Fruit fly (Drosophila melanogaster): ENCODE measurements around the gene Socs16D.

Gene Socs16D

dm6 chrX:17816437-17816836, 10.9 kb downstream of the Socs16D start:
- TF ChIP-seq D1 (tag; optimal IDR thresholded peaks at IDR 0.05) (no peak), Snoo (tag; optimal IDR thresholded peaks at IDR 0.05) (peak; percentile 27), CG14655 (GFP tag; optimal IDR thresholded peaks at IDR 0.05) (no peak), CG12605 (GFP tag; IDR thresholded peaks at IDR 0.05) (no peak), CG9948 (tag; optimal IDR thresholded peaks at IDR 0.05) (peak; percentile 36), Ets98B (GFP tag; IDR thresholded peaks at IDR 0.05) (no peak), CG34367 (tag; optimal IDR thresholded peaks at IDR 0.05) (peak; percentile 1), CG8159 (tag; optimal IDR thresholded peaks at IDR 0.05) (peak; percentile 53), Pif1A (GFP tag; optimal IDR thresholded peaks at IDR 0.05) (no peak), CG4496 (GFP tag; IDR thresholded peaks at IDR 0.05) (no peak), CG15710 (tag; optimal IDR thresholded peaks at IDR 0.05) (peak; percentile 37), fd96Ca (GFP tag; IDR thresholded peaks at IDR 0.05) (no peak), CG32121 (GFP tag; IDR thresholded peaks at IDR 0.05) (no peak), CG8301 (tag; optimal IDR thresholded peaks at IDR 0.05) (peak; percentile 9), Pif1B (GFP tag; optimal IDR thresholded peaks at IDR 0.05) (no peak), CG13204 (GFP tag; optimal IDR thresholded peaks at IDR 0.05) (no peak), EcR (GFP tag; optimal IDR thresholded peaks at IDR 0.05) (no peak), gl (tag; optimal IDR thresholded peaks at IDR 0.05) (no peak), rn (GFP tag; IDR thresholded peaks at IDR 0.05) (no peak), CG17806 (tag; optimal IDR thresholded peaks at IDR 0.05) (peak; percentile 26), CG10348 (GFP tag; IDR thresholded peaks at IDR 0.05) (no peak)

DNA sequence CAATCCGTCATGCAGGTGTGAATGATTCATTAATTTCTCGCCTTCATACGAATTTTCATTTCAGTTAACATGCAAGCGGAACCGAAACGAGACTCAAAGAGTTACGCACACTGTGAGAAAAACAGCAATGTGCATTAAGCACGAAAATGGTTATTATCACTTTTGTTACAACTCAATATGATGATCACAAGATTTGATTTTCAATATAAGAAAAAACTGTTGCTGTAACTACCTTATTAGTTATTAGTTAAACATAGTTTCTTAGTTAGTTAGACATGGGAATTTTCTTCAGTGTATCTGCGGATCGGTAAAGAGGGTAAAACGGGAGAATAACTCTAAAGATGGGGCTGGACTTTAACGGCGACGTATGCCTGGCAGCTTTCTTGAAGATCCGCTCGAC, 12.6 kb downstream of the Socs16D start:
- TF ChIP-seq Pif1B (GFP tag; optimal IDR thresholded peaks at IDR 0.05) (no peak), D1 (tag; optimal IDR thresholded peaks at IDR 0.05) (peak; percentile 4), gl (tag; optimal IDR thresholded peaks at IDR 0.05) (no peak), CG15710 (tag; optimal IDR thresholded peaks at IDR 0.05) (peak; percentile 46), CG34367 (tag; optimal IDR thresholded peaks at IDR 0.05) (peak; percentile 46), CG8159 (tag; optimal IDR thresholded peaks at IDR 0.05) (peak; percentile 65), CG17806 (tag; optimal IDR thresholded peaks at IDR 0.05) (peak; percentile 50), CG9948 (tag; optimal IDR thresholded peaks at IDR 0.05) (peak; percentile 43), Pif1A (GFP tag; optimal IDR thresholded peaks at IDR 0.05) (peak; percentile 15), Snoo (tag; optimal IDR thresholded peaks at IDR 0.05) (peak; percentile 34), CG14655 (GFP tag; optimal IDR thresholded peaks at IDR 0.05) (no peak), CG8301 (tag; optimal IDR thresholded peaks at IDR 0.05) (peak; percentile 1)

DNA sequence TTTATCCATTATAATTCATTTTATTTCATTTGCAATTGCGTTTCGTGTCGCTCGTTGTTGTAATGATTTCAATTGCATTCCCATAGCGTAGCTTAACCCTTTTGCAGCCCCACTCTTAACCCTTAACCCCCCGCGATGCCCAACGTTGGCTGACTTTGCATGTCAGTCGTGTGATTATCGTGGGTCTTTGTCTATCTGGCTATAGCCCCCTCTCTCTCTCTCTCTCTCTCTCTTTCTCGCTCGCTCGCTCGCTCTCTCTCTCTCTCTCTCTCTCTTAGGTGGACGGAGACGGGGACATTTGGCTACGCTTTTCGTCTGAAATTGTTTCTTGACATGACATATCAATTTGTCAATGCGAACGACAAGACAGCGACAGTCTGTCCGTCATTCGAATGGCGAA, 15.2 kb downstream of the Socs16D start:
- no peak for TF ChIP-seq CG34367 (tag; optimal IDR thresholded peaks at IDR 0.05)

dm6 chrX:17806973-17807372, 20.4 kb downstream of the Socs16D start:
- TF ChIP-seq CG8301 (tag; optimal IDR thresholded peaks at IDR 0.05): peak; percentile 49
- peak; percentile 69 for TF ChIP-seq CG15710 (tag; optimal IDR thresholded peaks at IDR 0.05)
- peak; percentile 70 for TF ChIP-seq CG14655 (GFP tag; optimal IDR thresholded peaks at IDR 0.05)
- TF ChIP-seq Snoo (tag; optimal IDR thresholded peaks at IDR 0.05): peak; percentile 29
- no peak for TF ChIP-seq rn (GFP tag; IDR thresholded peaks at IDR 0.05)
- TF ChIP-seq CG8159 (tag; optimal IDR thresholded peaks at IDR 0.05): peak; percentile 76
- no peak for TF ChIP-seq CG32121 (GFP tag; IDR thresholded peaks at IDR 0.05)
- peak; percentile 53 for TF ChIP-seq CG34367 (tag; optimal IDR thresholded peaks at IDR 0.05)
- peak; percentile 70 for TF ChIP-seq CG9948 (tag; optimal IDR thresholded peaks at IDR 0.05)
- TF ChIP-seq CG13204 (GFP tag; optimal IDR thresholded peaks at IDR 0.05): no peak
- no peak for TF ChIP-seq Ets98B (GFP tag; IDR thresholded peaks at IDR 0.05)
- TF ChIP-seq CG10348 (GFP tag; IDR thresholded peaks at IDR 0.05): no peak
- peak; percentile 37 for TF ChIP-seq Pif1B (GFP tag; optimal IDR thresholded peaks at IDR 0.05)
- no peak for TF ChIP-seq EcR (GFP tag; optimal IDR thresholded peaks at IDR 0.05)
- TF ChIP-seq D1 (tag; optimal IDR thresholded peaks at IDR 0.05): peak; percentile 23
- TF ChIP-seq CG17806 (tag; optimal IDR thresholded peaks at IDR 0.05): peak; percentile 59
- no peak for TF ChIP-seq gl (tag; optimal IDR thresholded peaks at IDR 0.05)

DNA sequence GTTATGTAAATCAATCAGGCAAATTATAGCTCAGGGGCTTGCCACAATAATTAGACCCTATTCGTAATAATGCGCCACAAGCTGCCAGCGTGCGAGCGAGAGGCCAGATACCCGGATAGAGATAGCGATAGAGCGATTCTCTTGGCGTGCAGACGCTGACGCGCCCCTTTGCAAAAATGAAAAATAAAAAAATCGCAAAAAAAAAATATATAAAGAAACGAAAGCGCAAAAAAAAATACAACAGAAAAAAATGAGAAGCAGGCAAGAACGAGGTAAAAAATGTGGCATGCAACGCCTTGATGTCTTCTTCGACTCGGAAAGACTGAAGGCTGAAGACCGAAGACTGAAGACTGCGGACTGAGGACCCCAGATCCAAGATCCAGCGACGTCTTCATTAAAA, 21.0 kb downstream of the Socs16D start:
- TF ChIP-seq CG12605 (GFP tag; IDR thresholded peaks at IDR 0.05) (peak; percentile 68), Ets98B (GFP tag; IDR thresholded peaks at IDR 0.05) (no peak), CG13204 (GFP tag; optimal IDR thresholded peaks at IDR 0.05) (peak; percentile 60), rn (GFP tag; IDR thresholded peaks at IDR 0.05) (no peak), CG32121 (GFP tag; IDR thresholded peaks at IDR 0.05) (no peak), CG9948 (tag; optimal IDR thresholded peaks at IDR 0.05) (peak; percentile 23), gl (tag; optimal IDR thresholded peaks at IDR 0.05) (peak; percentile 41), D1 (tag; optimal IDR thresholded peaks at IDR 0.05) (no peak), CG4496 (GFP tag; IDR thresholded peaks at IDR 0.05) (0 out of 3 replicates have a peak, but pooled peaks have one; percentile 16), CG8159 (tag; optimal IDR thresholded peaks at IDR 0.05) (peak; percentile 41), CG17806 (tag; optimal IDR thresholded peaks at IDR 0.05) (peak; percentile 30), Pif1B (GFP tag; optimal IDR thresholded peaks at IDR 0.05) (peak; percentile 34), Snoo (tag; optimal IDR thresholded peaks at IDR 0.05) (no peak), EcR (GFP tag; optimal IDR thresholded peaks at IDR 0.05) (no peak), CG8301 (tag; optimal IDR thresholded peaks at IDR 0.05) (no peak), Pif1A (GFP tag; optimal IDR thresholded peaks at IDR 0.05) (peak; percentile 39), CG14655 (GFP tag; optimal IDR thresholded peaks at IDR 0.05) (no peak), CG15710 (tag; optimal IDR thresholded peaks at IDR 0.05) (peak; percentile 48), CG34367 (tag; optimal IDR thresholded peaks at IDR 0.05) (peak; percentile 40), fd96Ca (GFP tag; IDR thresholded peaks at IDR 0.05) (no peak), CG10348 (GFP tag; IDR thresholded peaks at IDR 0.05) (no peak)

dm6 chrX:17804048-17804447, 23.3 kb downstream of the Socs16D start:
- TF ChIP-seq CG9948 (tag; optimal IDR thresholded peaks at IDR 0.05) (no peak), CG4496 (GFP tag; IDR thresholded peaks at IDR 0.05) (no peak), Pif1A (GFP tag; optimal IDR thresholded peaks at IDR 0.05) (no peak), EcR (GFP tag; optimal IDR thresholded peaks at IDR 0.05) (no peak), CG14655 (GFP tag; optimal IDR thresholded peaks at IDR 0.05) (no peak), CG32121 (GFP tag; IDR thresholded peaks at IDR 0.05) (no peak), CG15710 (tag; optimal IDR thresholded peaks at IDR 0.05) (no peak), Ets98B (GFP tag; IDR thresholded peaks at IDR 0.05) (no peak), CG8159 (tag; optimal IDR thresholded peaks at IDR 0.05) (no peak), CG10348 (GFP tag; IDR thresholded peaks at IDR 0.05) (no peak), D1 (tag; optimal IDR thresholded peaks at IDR 0.05) (no peak), rn (GFP tag; IDR thresholded peaks at IDR 0.05) (no peak), Snoo (tag; optimal IDR thresholded peaks at IDR 0.05) (no peak), CG17806 (tag; optimal IDR thresholded peaks at IDR 0.05) (no peak), CG12605 (GFP tag; IDR thresholded peaks at IDR 0.05) (no peak), Pif1B (GFP tag; optimal IDR thresholded peaks at IDR 0.05) (no peak), fd96Ca (GFP tag; IDR thresholded peaks at IDR 0.05) (no peak), CG34367 (tag; optimal IDR thresholded peaks at IDR 0.05) (no peak), gl (tag; optimal IDR thresholded peaks at IDR 0.05) (no peak), CG13204 (GFP tag; optimal IDR thresholded peaks at IDR 0.05) (no peak)

All from whole organism, pupa.